Worm (Caenorhabditis elegans): ENCODE results near the gene C23H5.8.

The C23H5.8 gene

DNA sequence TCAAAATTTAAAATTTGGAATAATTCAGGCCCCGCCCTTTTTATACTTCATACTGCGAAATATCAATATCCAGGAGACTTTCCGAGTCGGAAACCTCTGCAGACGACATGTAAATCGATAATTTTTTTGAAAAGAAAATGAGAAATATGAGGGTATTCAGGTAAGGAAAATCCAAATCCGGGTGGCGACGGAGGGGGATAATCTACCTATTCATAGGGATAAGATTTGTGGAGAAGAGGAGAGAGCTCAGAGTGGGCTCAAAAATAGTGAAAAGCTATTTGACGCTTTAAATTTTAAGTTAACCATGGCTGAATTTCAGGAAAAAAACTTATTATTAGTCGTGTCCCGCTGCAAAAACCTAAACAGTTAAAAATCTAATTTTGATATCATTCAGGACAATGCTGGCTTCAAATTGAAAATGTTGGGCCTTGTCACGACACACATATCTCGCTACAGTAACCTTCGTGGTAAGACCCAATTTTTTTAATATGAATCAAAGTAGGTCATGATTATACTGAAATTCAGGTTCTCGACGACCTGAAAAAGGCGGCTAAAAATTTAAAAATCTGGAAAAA, 1.8 kb downstream of the C23H5.8 start, which contains the start of gene che-6:
Gene che-6, minus strand, starts transcription at position 109 of the 575 bp plus-strand sequence.
- TF ChIP-seq tbx-11 (GFP tag; IDR thresholded peaks at IDR 0.05): no peak
- TF ChIP-seq pes-1 (GFP tag; IDR thresholded peaks at IDR 0.05): no peak
- TF ChIP-seq ets-7 (tag; optimal IDR thresholded peaks at IDR 0.05): no peak
- TF ChIP-seq hmg-4 (GFP tag; optimal IDR thresholded peaks at IDR 0.05): no peak
- no peak for TF ChIP-seq ceh-13 (GFP tag; optimal IDR thresholded peaks at IDR 0.05)
- no peak for TF ChIP-seq hmbx-1 (tag; optimal IDR thresholded peaks at IDR 0.05)
- no peak for TF ChIP-seq ceh-36 (tag; optimal IDR thresholded peaks at IDR 0.05)
- no peak for TF ChIP-seq flt-1 (GFP tag; IDR thresholded peaks at IDR 0.05)
- TF ChIP-seq aly-1 (tag; optimal IDR thresholded peaks at IDR 0.05): no peak
- no peak for TF ChIP-seq hnd-1 (tag; optimal IDR thresholded peaks at IDR 0.05)
- no peak for TF ChIP-seq tbx-37 (GFP tag; conservative IDR thresholded peaks at IDR 0.05)

ce11 chrIV:2106708-2107107, 6.5 kb downstream of the C23H5.8 start:
- TF ChIP-seq tbx-11 (GFP tag; IDR thresholded peaks at IDR 0.05): no peak
- 0 out of 2 replicates have a peak, but pooled peaks have one; percentile 11 for TF ChIP-seq tbx-37 (GFP tag; conservative IDR thresholded peaks at IDR 0.05)
- peak; percentile 44; the same call in 1 of the 2 replicates for TF ChIP-seq pes-1 (GFP tag; IDR thresholded peaks at IDR 0.05)

- TF ChIP-seq aly-1 (tag; optimal IDR thresholded peaks at IDR 0.05): no peak
These were observed 10.4 kb downstream of the C23H5.8 start, which contains the start of gene C23H5.15 for ce11 chrIV:2102793-2103192. TSS of gene C23H5.15 (minus strand) at chrIV:2102893.

ce11 chrIV:2099771-2100170, 13.4 kb downstream of the C23H5.8 start, which contains the start of gene C23H5.11:
TSS of gene C23H5.11 (minus strand) at chrIV:2099871.
- TF ChIP-seq hmg-4 (GFP tag; optimal IDR thresholded peaks at IDR 0.05) (no peak), scrt-1 (GFP tag; IDR thresholded peaks at IDR 0.05) (no peak), hmbx-1 (tag; optimal IDR thresholded peaks at IDR 0.05) (no peak), F13C5.2 (tag; optimal IDR thresholded peaks at IDR 0.05) (no peak), sea-1 (GFP tag; conservative IDR thresholded peaks at IDR 0.05) (no peak), ets-7 (tag; optimal IDR thresholded peaks at IDR 0.05) (no peak)

- TF ChIP-seq sea-1 (GFP tag; conservative IDR thresholded peaks at IDR 0.05) (no peak), ceh-13 (GFP tag; optimal IDR thresholded peaks at IDR 0.05) (no peak), hnd-1 (tag; optimal IDR thresholded peaks at IDR 0.05) (no peak), hmbx-1 (tag; optimal IDR thresholded peaks at IDR 0.05) (no peak), aly-1 (tag; optimal IDR thresholded peaks at IDR 0.05) (no peak), ceh-36 (tag; optimal IDR thresholded peaks at IDR 0.05) (no peak), scrt-1 (GFP tag; IDR thresholded peaks at IDR 0.05) (no peak), pes-1 (GFP tag; IDR thresholded peaks at IDR 0.05) (no peak), hmg-4 (GFP tag; optimal IDR thresholded peaks at IDR 0.05) (no peak), ets-7 (tag; optimal IDR thresholded peaks at IDR 0.05) (no peak), flt-1 (GFP tag; IDR thresholded peaks at IDR 0.05) (no peak), tbx-11 (GFP tag; IDR thresholded peaks at IDR 0.05) (no peak), tra-4 (tag; optimal IDR thresholded peaks at IDR 0.05) (no peak), F13C5.2 (tag; optimal IDR thresholded peaks at IDR 0.05) (no peak), tbx-37 (GFP tag; conservative IDR thresholded peaks at IDR 0.05) (no peak), ama-1 (optimal IDR thresholded peaks at IDR 0.05) (no peak), B0310.2 (tag; optimal IDR thresholded peaks at IDR 0.05) (no peak)
These were observed 29.5 kb downstream of the C23H5.8 start, which contains the start of gene mca-2 for ce11 chrIV:2083734-2084133. TSS of gene mca-2 (plus strand) at chrIV:2084034.

ce11 chrIV:2083146-2083545, 30.1 kb downstream of the C23H5.8 start:
- TF ChIP-seq hnd-1 (tag; optimal IDR thresholded peaks at IDR 0.05) (no peak), flt-1 (GFP tag; IDR thresholded peaks at IDR 0.05) (no peak), hmbx-1 (tag; optimal IDR thresholded peaks at IDR 0.05) (no peak), tbx-37 (GFP tag; conservative IDR thresholded peaks at IDR 0.05) (no peak), ama-1 (optimal IDR thresholded peaks at IDR 0.05) (no peak), B0310.2 (tag; optimal IDR thresholded peaks at IDR 0.05) (no peak), aly-1 (tag; optimal IDR thresholded peaks at IDR 0.05) (no peak), ceh-36 (tag; optimal IDR thresholded peaks at IDR 0.05) (no peak), F13C5.2 (tag; optimal IDR thresholded peaks at IDR 0.05) (no peak), pes-1 (GFP tag; IDR thresholded peaks at IDR 0.05) (no peak), scrt-1 (GFP tag; IDR thresholded peaks at IDR 0.05) (no peak)

DNA sequence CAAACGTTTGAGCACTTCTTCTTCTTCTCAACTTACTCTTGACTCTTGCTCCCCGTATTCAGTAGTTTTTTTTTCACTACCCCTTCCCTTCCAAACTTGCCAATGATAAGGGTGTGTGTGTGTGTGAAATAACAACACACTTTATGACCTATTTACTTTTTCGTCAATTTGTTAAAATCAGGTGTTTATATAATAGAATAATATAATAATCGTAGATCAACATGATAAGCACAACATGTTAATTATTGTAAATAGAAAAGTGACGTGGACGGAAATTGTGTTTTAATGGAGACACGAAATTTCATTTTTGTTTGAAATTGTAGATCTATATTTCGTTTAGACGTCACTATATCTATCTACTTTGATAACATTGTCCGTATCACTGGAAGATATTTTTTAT, 32.9 kb downstream of the C23H5.8 start:
- TF ChIP-seq hnd-1 (tag; optimal IDR thresholded peaks at IDR 0.05): no peak
- no peak for TF ChIP-seq hmbx-1 (tag; optimal IDR thresholded peaks at IDR 0.05)
- no peak for TF ChIP-seq pes-1 (GFP tag; IDR thresholded peaks at IDR 0.05)
- TF ChIP-seq scrt-1 (GFP tag; IDR thresholded peaks at IDR 0.05): no peak
- no peak for TF ChIP-seq ceh-13 (GFP tag; optimal IDR thresholded peaks at IDR 0.05)
- TF ChIP-seq sea-1 (GFP tag; conservative IDR thresholded peaks at IDR 0.05): no peak
- no peak for TF ChIP-seq tbx-11 (GFP tag; IDR thresholded peaks at IDR 0.05)
- TF ChIP-seq ets-7 (tag; optimal IDR thresholded peaks at IDR 0.05): no peak
- no peak for TF ChIP-seq ceh-36 (tag; optimal IDR thresholded peaks at IDR 0.05)
- TF ChIP-seq ama-1 (optimal IDR thresholded peaks at IDR 0.05): no peak
- no peak for TF ChIP-seq hmg-4 (GFP tag; optimal IDR thresholded peaks at IDR 0.05)
- TF ChIP-seq flt-1 (GFP tag; IDR thresholded peaks at IDR 0.05): no peak
- TF ChIP-seq F13C5.2 (tag; optimal IDR thresholded peaks at IDR 0.05): no peak

DNA sequence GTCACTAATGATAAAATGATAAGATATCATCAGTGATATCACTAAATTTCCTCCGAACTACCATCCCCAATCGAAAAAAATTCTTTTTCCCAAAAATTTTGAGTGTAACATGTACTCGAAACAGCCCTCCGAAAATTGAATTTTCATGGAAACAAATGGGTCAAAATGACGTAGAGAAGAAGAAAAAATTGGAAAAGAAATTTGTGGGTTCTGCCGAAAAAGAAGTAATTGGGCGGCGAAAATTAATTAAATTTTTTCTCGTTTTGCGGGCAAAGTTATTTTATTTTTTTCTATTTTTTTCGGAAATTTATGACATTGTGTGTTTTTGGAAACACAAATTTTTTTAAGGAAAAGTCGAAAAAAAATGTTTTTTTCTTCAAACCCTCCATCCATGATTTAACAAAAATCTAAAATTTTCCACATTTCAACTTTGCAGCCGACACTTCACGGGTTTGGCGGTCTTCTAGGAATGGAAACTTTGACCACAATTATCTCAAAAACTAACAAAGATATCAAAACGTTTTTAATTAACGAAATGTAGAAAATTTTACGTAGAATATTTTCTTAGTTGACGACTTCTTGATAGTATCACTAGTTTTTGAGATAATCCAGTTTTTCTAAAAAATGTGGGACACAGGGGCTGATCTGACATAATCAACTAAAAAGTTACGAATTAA, 35.9 kb downstream of the C23H5.8 start:
- TF ChIP-seq F13C5.2 (tag; optimal IDR thresholded peaks at IDR 0.05) (no peak), sea-1 (GFP tag; conservative IDR thresholded peaks at IDR 0.05) (no peak), hnd-1 (tag; optimal IDR thresholded peaks at IDR 0.05) (no peak)

Measured in whole organism, early embryonic.